Fruit fly (Drosophila melanogaster) whole organism, embryonic: ENCODE results near the gene ver.

Experiments
- CG11696 ChIP-seq: fragments of 200-800 bp; sonication (Bioruptor generic); IDR thresholded peaks from 2 replicates; pipeline ENCODE4 v1.3.6; 2022; ENCODE audit warnings: missing biosample characterization, missing genetic modification characterization
- CG12071 ChIP-seq: fragments of 200-800 bp; sonication (Bioruptor generic); optimal IDR thresholded peaks from 3 replicates; lab custom pipeline; 2018; ENCODE audit warnings: missing biosample characterization, mild to moderate bottlenecking, missing genetic modification characterization
- CG12236 ChIP-seq: fragments of 200-800 bp; sonication (Bioruptor generic); optimal IDR thresholded peaks from 2 replicates; lab custom pipeline; 2016; ENCODE audit warnings: missing biosample characterization, missing genetic modification characterization
- CG14050 ChIP-seq: fragments of 200-800 bp; sonication (Bioruptor generic); IDR thresholded peaks from 3 replicates; pipeline ENCODE4 v1.3.6; 2022; ENCODE audit warnings: missing biosample characterization, missing genetic modification characterization
- CG14667 ChIP-seq: fragments of 200-800 bp; sonication (Bioruptor generic); IDR thresholded peaks from 2 replicates; pipeline ENCODE4 v1.3.6; 2022; ENCODE audit warnings: missing biosample characterization, missing genetic modification characterization
- CG17568 ChIP-seq: fragments of 200-800 bp; sonication (Bioruptor generic); optimal IDR thresholded peaks from 2 replicates; lab custom pipeline; 2018; ENCODE audit warnings: missing biosample characterization, mild to moderate bottlenecking, missing genetic modification characterization, moderate library complexity
- CG18476 ChIP-seq: fragments of 200-800 bp; sonication (Bioruptor generic); optimal IDR thresholded peaks from 2 replicates; lab custom pipeline; 2016; ENCODE audit warnings: missing biosample characterization, mild to moderate bottlenecking, missing genetic modification characterization
- CG31388 ChIP-seq: fragments of 200-800 bp; sonication (Bioruptor generic); optimal IDR thresholded peaks from 2 replicates; lab custom pipeline; 2016; ENCODE audit warnings: missing biosample characterization, missing genetic modification characterization
- CG3995 ChIP-seq: fragments of 200-800 bp; sonication (Bioruptor generic); optimal IDR thresholded peaks from 3 replicates; lab custom pipeline; 2016; ENCODE audit warnings: missing biosample characterization, missing genetic modification characterization
- CG43689 ChIP-seq: fragments of 200-800 bp; sonication (Bioruptor generic); IDR thresholded peaks from 2 replicates; pipeline ENCODE4 v1.3.6; 2022; ENCODE audit warnings: missing biosample characterization, missing genetic modification characterization
- CG4617 ChIP-seq: fragments of 200-800 bp; sonication (Bioruptor generic); optimal IDR thresholded peaks from 3 replicates; lab custom pipeline; 2016; ENCODE audit warnings: missing biosample characterization, missing genetic modification characterization, borderline replicate concordance
- CG6689 ChIP-seq: fragments of 200-800 bp; sonication (Bioruptor generic); IDR thresholded peaks from 2 replicates; pipeline ENCODE4 v1.3.6; 2022; ENCODE audit warnings: missing biosample characterization, missing genetic modification characterization
- CG8388 ChIP-seq: fragments of 200-800 bp; sonication (Bioruptor generic); optimal IDR thresholded peaks from 2 replicates; lab custom pipeline; 2019; ENCODE audit warnings: missing biosample characterization, mild to moderate bottlenecking, missing genetic modification characterization, moderate library complexity
- CG8944 ChIP-seq: fragments of 200-800 bp; sonication (Bioruptor generic); optimal IDR thresholded peaks from 3 replicates; lab custom pipeline; 2016; ENCODE audit warnings: missing biosample characterization, missing genetic modification characterization
- CG9437 ChIP-seq: fragments of 200-800 bp; sonication (Bioruptor generic); optimal IDR thresholded peaks from 2 replicates; lab custom pipeline; 2018; ENCODE audit warnings: missing biosample characterization, mild to moderate bottlenecking, missing genetic modification characterization
- CrebB ChIP-seq: fragments of 200-800 bp; sonication (Bioruptor generic); optimal IDR thresholded peaks from 3 replicates; lab custom pipeline; 2018; ENCODE audit warnings: missing biosample characterization, mild to moderate bottlenecking, missing genetic modification characterization
- Deaf1 ChIP-seq: fragments of 200-800 bp; optimal IDR thresholded peaks from 3 replicates; lab custom pipeline; 2019; ENCODE audit warnings: missing biosample characterization, mild to moderate bottlenecking, missing genetic modification characterization, moderate library complexity
- Dref ChIP-seq: fragments of 200-800 bp; sonication (Bioruptor generic); IDR thresholded peaks from 2 replicates; pipeline ENCODE4 v1.3.6; 2022; ENCODE audit warnings: missing biosample characterization, missing genetic modification characterization
- Drgx ChIP-seq: fragments of 200-800 bp; sonication (Bioruptor generic); IDR thresholded peaks from 2 replicates; pipeline ENCODE4 v1.3.6; 2022; ENCODE audit warnings: missing biosample characterization, missing genetic modification characterization
- E2f2 ChIP-seq: fragments of 200-800 bp; sonication (Bioruptor generic); IDR thresholded peaks from 2 replicates; pipeline ENCODE4 v1.3.6; 2022; ENCODE audit warnings: missing biosample characterization, missing genetic modification characterization
- Fer3 ChIP-seq: fragments of 200-800 bp; sonication (Bioruptor generic); optimal IDR thresholded peaks from 2 replicates; lab custom pipeline; 2018; ENCODE audit warnings: missing biosample characterization, mild to moderate bottlenecking, missing genetic modification characterization, moderate library complexity
- GATAe ChIP-seq: fragments of 200-800 bp; sonication (Bioruptor generic); conservative IDR thresholded peaks from 2 replicates; pipeline ENCODE4 v1.3.6; 2022; ENCODE audit warnings: missing biosample characterization, missing genetic modification characterization
- HLH3B ChIP-seq: fragments of 200-800 bp; sonication (Bioruptor generic); IDR thresholded peaks from 2 replicates; pipeline ENCODE4 v1.3.6; 2022; ENCODE audit warnings: missing biosample characterization, missing genetic modification characterization
- HLH54F ChIP-seq: fragments of 200-800 bp; sonication (Bioruptor generic); optimal IDR thresholded peaks from 3 replicates; lab custom pipeline; 2016; ENCODE audit warnings: missing biosample characterization, missing genetic modification characterization
- Hey ChIP-seq: fragments of 200-800 bp; sonication (Bioruptor generic); optimal IDR thresholded peaks from 3 replicates; lab custom pipeline; 2018; ENCODE audit warnings: missing biosample characterization, mild to moderate bottlenecking, missing genetic modification characterization
- Hmx ChIP-seq: fragments of 200-800 bp; sonication (Bioruptor generic); optimal IDR thresholded peaks from 2 replicates; lab custom pipeline; 2016; ENCODE audit warnings: missing biosample characterization, missing genetic modification characterization
- Mad ChIP-seq: fragments of 200-800 bp; sonication (Bioruptor generic); optimal IDR thresholded peaks from 2 replicates; lab custom pipeline; 2016; ENCODE audit warnings: missing biosample characterization, missing genetic modification characterization
- Max ChIP-seq: fragments of 200-800 bp; sonication (Bioruptor generic); optimal IDR thresholded peaks from 2 replicates; lab custom pipeline; 2016; ENCODE audit warnings: missing biosample characterization, mild to moderate bottlenecking, missing genetic modification characterization
- Mes4 ChIP-seq: fragments of 200-800 bp; sonication (Bioruptor generic); optimal IDR thresholded peaks from 2 replicates; lab custom pipeline; 2016; ENCODE audit warnings: missing biosample characterization, missing genetic modification characterization
- Nf-YA ChIP-seq: fragments of 200-800 bp; sonication (Bioruptor generic); IDR thresholded peaks from 2 replicates; pipeline ENCODE4 v1.3.6; 2022; ENCODE audit warnings: missing biosample characterization, missing genetic modification characterization
- Spps ChIP-seq: fragments of 200-800 bp; sonication (Bioruptor generic); optimal IDR thresholded peaks from 2 replicates; lab custom pipeline; 2018; ENCODE audit warnings: missing biosample characterization, mild to moderate bottlenecking, missing genetic modification characterization
- ap ChIP-seq: fragments of 200-800 bp; sonication (Bioruptor generic); IDR thresholded peaks from 2 replicates; pipeline ENCODE4 v1.3.6; 2022; ENCODE audit warnings: missing biosample characterization, missing genetic modification characterization
- bab2 ChIP-seq: fragments of 200-800 bp; sonication (Bioruptor generic); optimal IDR thresholded peaks from 2 replicates; lab custom pipeline; 2016; ENCODE audit warnings: missing biosample characterization, missing genetic modification characterization
- chif ChIP-seq, 2 experiments: fragments of 200-800 bp; sonication (Bioruptor generic); optimal IDR thresholded peaks; 3 replicates each; lab custom pipeline; 2016; ENCODE audit warnings: missing biosample characterization in 2 of 2, missing genetic modification characterization in 2 of 2
- ci ChIP-seq: fragments of 200-800 bp; sonication (Bioruptor generic); IDR thresholded peaks from 3 replicates; pipeline ENCODE4 v1.3.6; 2022; ENCODE audit warnings: missing biosample characterization, missing genetic modification characterization
- cwo ChIP-seq: fragments of 200-800 bp; sonication (Bioruptor generic); optimal IDR thresholded peaks from 3 replicates; lab custom pipeline; 2017; ENCODE audit warnings: missing biosample characterization, missing genetic modification characterization, mild to moderate bottlenecking, moderate library complexity, missing genetic modification reagents
- gt ChIP-seq: fragments of 200-800 bp; sonication (Bioruptor generic); IDR thresholded peaks from 2 replicates; pipeline ENCODE4 v1.3.6; 2022; ENCODE audit warnings: missing biosample characterization, missing genetic modification characterization
- ham ChIP-seq: fragments of 200-800 bp; sonication (Bioruptor generic); IDR thresholded peaks from 2 replicates; pipeline ENCODE4 v1.3.6; 2022; ENCODE audit warnings: missing biosample characterization, missing genetic modification characterization
- ind ChIP-seq: fragments of 200-800 bp; sonication (Bioruptor generic); optimal IDR thresholded peaks from 3 replicates; lab custom pipeline; 2016; ENCODE audit warnings: missing biosample characterization, missing genetic modification characterization
- inv ChIP-seq: fragments of 200-800 bp; sonication (Bioruptor generic); IDR thresholded peaks from 2 replicates; pipeline ENCODE4 v1.3.6; 2022; ENCODE audit warnings: missing biosample characterization, missing genetic modification characterization; ENCODE audit not compliant: partially characterized antibody
- kni ChIP-seq: fragments of 200-800 bp; sonication (Bioruptor generic); optimal IDR thresholded peaks from 3 replicates; lab custom pipeline; 2017; ENCODE audit warnings: mild to moderate bottlenecking, missing biosample characterization, missing genetic modification reagents, missing genetic modification characterization
- maf-S ChIP-seq: fragments of 200-800 bp; sonication (Bioruptor generic); optimal IDR thresholded peaks from 2 replicates; lab custom pipeline; 2016; ENCODE audit warnings: missing biosample characterization, missing genetic modification characterization
- pan ChIP-seq, 4 experiments: fragments of >200 bp in 3 of 4; fragments of 200-800 bp in 1 of 4; sonication (Bioruptor generic) in 1 of 4; optimal IDR thresholded peaks in 3 of 4; IDR thresholded peaks in 1 of 4; 2 replicates each; pipeline versions ENCODE4 v1.3.6 to Lab custom; 2017 to 2022; ENCODE audit warnings: missing biosample characterization in 2 of 4, missing genetic modification characterization in 2 of 4, mixed read lengths in 1 of 4
- sisA ChIP-seq: fragments of 200-800 bp; sonication (Bioruptor generic); IDR thresholded peaks from 2 replicates; pipeline ENCODE4 v1.3.6; 2022; ENCODE audit warnings: missing biosample characterization, missing genetic modification characterization
- sob ChIP-seq: fragments of 200-800 bp; sonication (Bioruptor generic); IDR thresholded peaks from 2 replicates; pipeline ENCODE4 v1.3.6; 2022; ENCODE audit warnings: missing biosample characterization, missing genetic modification characterization
- stc ChIP-seq: fragments of 200-800 bp; sonication (Bioruptor generic); IDR thresholded peaks from 2 replicates; pipeline ENCODE4 v1.3.6; 2022; ENCODE audit warnings: missing biosample characterization, missing genetic modification characterization
- stwl ChIP-seq: fragments of 200-800 bp; sonication (Bioruptor generic); optimal IDR thresholded peaks from 3 replicates; lab custom pipeline; 2018; ENCODE audit warnings: missing biosample characterization, mild to moderate bottlenecking, missing genetic modification characterization, moderate library complexity
- tap ChIP-seq: fragments of 200-800 bp; optimal IDR thresholded peaks from 3 replicates; lab custom pipeline; 2019; ENCODE audit warnings: missing biosample characterization, mild to moderate bottlenecking, missing genetic modification characterization, moderate library complexity
- tll ChIP-seq, 2 experiments: fragments of 200-800 bp in 1 of 2; fragments of >200 bp in 1 of 2; sonication (Bioruptor generic) in 1 of 2; optimal IDR thresholded peaks; 2 replicates each; lab custom pipeline; 2017 to 2019; ENCODE audit warnings: missing biosample characterization in 2 of 2, missing genetic modification characterization in 2 of 2, mild to moderate bottlenecking in 1 of 2, moderate library complexity in 1 of 2
- ttk ChIP-seq: fragments of 200-800 bp; sonication (Bioruptor generic); IDR thresholded peaks from 2 replicates; pipeline ENCODE4 v2.1.2; 2022; ENCODE audit warnings: missing biosample characterization, missing genetic modification characterization
- usp ChIP-seq: fragments of >200 bp; optimal IDR thresholded peaks from 2 replicates; lab custom pipeline; 2017; ENCODE audit warnings: missing biosample characterization, missing genetic modification characterization
- wek ChIP-seq: fragments of 200-800 bp; sonication (Bioruptor generic); optimal IDR thresholded peaks from 3 replicates; lab custom pipeline; 2018; ENCODE audit warnings: missing biosample characterization, mild to moderate bottlenecking, missing genetic modification characterization, moderate library complexity

ver gene

DNA sequence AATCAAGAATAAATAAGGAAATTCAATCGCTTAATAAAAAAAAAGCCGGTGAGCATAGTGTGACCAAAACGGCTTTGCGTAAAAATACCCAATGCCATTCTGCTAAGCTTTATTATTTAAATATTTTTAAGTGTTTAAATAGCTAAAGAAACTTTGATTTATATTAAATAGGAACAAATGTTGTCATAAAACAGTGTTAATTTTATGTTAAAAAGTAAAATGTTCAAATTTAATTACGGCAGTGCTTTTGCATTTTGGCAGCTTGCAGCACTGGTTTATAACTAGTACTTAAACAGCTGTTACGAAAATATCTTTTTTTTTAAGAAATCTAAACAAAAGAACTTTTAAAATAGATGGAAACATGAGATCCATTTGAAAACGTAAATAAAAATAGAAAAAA lies 22.5 kb upstream of the ver start, which contains the start of the genes CG10638 and CG10681 (continued):
- TF ChIP-seq chif (GFP tag; optimal IDR thresholded peaks at IDR 0.05; lab: Kevin White, UChicago) (peak in 1 of 2 experiments; percentile 19), ham (no peak), CG43689 (no peak), CG18476 (GFP tag; lab: Kevin White, UChicago) (peak; percentile 53), kni (GFP tag; lab: Kevin White, UChicago) (no peak), wek (GFP tag; lab: Kevin White, UChicago) (no peak), Mes4 (GFP tag; lab: Kevin White, UChicago) (no peak), stc (GFP tag; lab: Robert Waterston, UW) (no peak), CG17568 (GFP tag; lab: Kevin White, UChicago) (no peak), CG14050 (GFP tag; lab: Robert Waterston, UW) (no peak), CG4617 (peak; percentile 63), tll (GFP tag; optimal IDR thresholded peaks at IDR 0.05; lab: Kevin White, UChicago) (no peak), CG12071 (GFP tag; lab: Kevin White, UChicago) (no peak), Deaf1 (tag; lab: Kevin White, UChicago) (no peak), HLH3B (no peak), Mad (no peak), CG8944 (GFP tag; lab: Kevin White, UChicago) (no peak), CG3995 (GFP tag; lab: Kevin White, UChicago) (peak; percentile 4), CG8388 (GFP tag; lab: Kevin White, UChicago) (peak; percentile 27), Hey (no peak), CG6689 (no peak), stwl (tag; lab: Kevin White, UChicago) (peak; percentile 86), ap (GFP tag; lab: Robert Waterston, UW) (no peak), E2f2 (GFP tag; lab: Robert Waterston, UW) (peak; percentile 51; the same call in 1 of the 2 replicates), Nf-YA (GFP tag; lab: Robert Waterston, UW) (no peak), maf-S (GFP tag; lab: Kevin White, UChicago) (no peak), Max (peak; percentile 65), GATAe (GFP tag; lab: Robert Waterston, UW) (no peak), bab2 (GFP tag; lab: Kevin White, UChicago) (no peak), Drgx (GFP tag; lab: Robert Waterston, UW) (no peak), Fer3 (tag; lab: Kevin White, UChicago) (peak; percentile 25), inv (GFP tag; lab: Robert Waterston, UW) (no peak), sob (GFP tag; lab: Robert Waterston, UW) (peak; percentile 37; the same call in 1 of the 2 replicates), ttk (GFP tag; lab: Robert Waterston, UW) (no peak), CG12236 (GFP tag; lab: Kevin White, UChicago) (no peak), ind (GFP tag; lab: Kevin White, UChicago) (peak; percentile 27), Spps (tag; lab: Kevin White, UChicago) (peak; percentile 43), CrebB (tag; lab: Kevin White, UChicago) (peak; percentile 1), usp (GFP tag; lab: Kevin White, UChicago) (no peak), CG11696 (GFP tag; lab: Robert Waterston, UW) (no peak), Hmx (GFP tag; lab: Kevin White, UChicago) (peak; percentile 0), tap (tag; lab: Kevin White, UChicago) (peak; percentile 28), cwo (no peak), HLH54F (GFP tag; lab: Kevin White, UChicago) (no peak), pan (optimal IDR thresholded peaks at IDR 0.05; lab: Kevin White, UChicago) (no peak), pan (GFP tag; optimal IDR thresholded peaks at IDR 0.05 in 1 of 2, IDR thresholded peaks at IDR 0.05 in 1 of 2) (no peak), ci (GFP tag; lab: Robert Waterston, UW) (no peak), CG31388 (GFP tag; lab: Kevin White, UChicago) (no peak), CG14667 (GFP tag; lab: Robert Waterston, UW) (no peak), CG9437 (GFP tag; lab: Kevin White, UChicago) (no peak), Dref (no peak), sisA (GFP tag; lab: Robert Waterston, UW) (no peak), gt (no peak)
